Worm (Caenorhabditis elegans) whole organism, L3 larva: ENCODE measurements around the gene F59B10.6.

Experiments
- R02D3.7 ChIP-seq: fragments of 150-350 bp; optimal IDR thresholded peaks from 2 replicates; lab custom pipeline; 2014; ENCODE audit warnings: missing biosample characterization, missing genetic modification characterization
- aly-2 ChIP-seq: fragments of 150-350 bp; optimal IDR thresholded peaks from 2 replicates; lab custom pipeline; 2014; ENCODE audit warnings: missing biosample characterization, missing genetic modification characterization
- ama-1 ChIP-seq: fragments of 150-350 bp; optimal IDR thresholded peaks from 2 replicates; lab custom pipeline; 2018
- fkh-10 ChIP-seq: sonication (generic microtip); optimal IDR thresholded peaks from 2 replicates; lab custom pipeline; 2017; ENCODE audit warnings: missing biosample characterization, missing genetic modification reagents, missing genetic modification characterization
- fos-1 ChIP-seq: fragments of 150-350 bp; optimal IDR thresholded peaks from 2 replicates; lab custom pipeline; 2014; ENCODE audit warnings: missing biosample characterization, missing genetic modification characterization
- nfya-1 ChIP-seq: sonication (generic microtip); optimal IDR thresholded peaks from 2 replicates; lab custom pipeline; 2017; ENCODE audit warnings: missing genetic modification characterization, mild to moderate bottlenecking, missing compliant biosample characterization, antibody characterized with exemption, moderate library complexity; ENCODE audit not compliant: insufficient read depth
- nhr-237 ChIP-seq: fragments of 150-350 bp; optimal IDR thresholded peaks from 2 replicates; lab custom pipeline; 2014; ENCODE audit warnings: missing biosample characterization, missing genetic modification characterization
- nhr-76 ChIP-seq: fragments of 150-350 bp; sonication (generic microtip); optimal IDR thresholded peaks from 5 replicates; lab custom pipeline; 2014; ENCODE audit warnings: missing biosample characterization, missing genetic modification characterization
- nhr-77 ChIP-seq: fragments of 150-350 bp; optimal IDR thresholded peaks from 2 replicates; lab custom pipeline; 2014; ENCODE audit warnings: missing biosample characterization, missing genetic modification characterization
- skn-1 ChIP-seq: fragments of 150-350 bp; optimal IDR thresholded peaks from 2 replicates; lab custom pipeline; 2014; ENCODE audit warnings: missing biosample characterization, missing genetic modification characterization
- snpc-4 ChIP-seq: fragments of 150-350 bp; optimal IDR thresholded peaks from 2 replicates; lab custom pipeline; 2014; ENCODE audit warnings: missing biosample characterization, missing genetic modification characterization
- unc-39 ChIP-seq: sonication (generic microtip); optimal IDR thresholded peaks from 4 replicates; lab custom pipeline; 2017; ENCODE audit warnings: missing biosample characterization, missing genetic modification characterization
- zag-1 ChIP-seq: fragments of 150-350 bp; optimal IDR thresholded peaks from 2 replicates; lab custom pipeline; 2014; ENCODE audit warnings: missing biosample characterization, missing genetic modification characterization

DNA sequence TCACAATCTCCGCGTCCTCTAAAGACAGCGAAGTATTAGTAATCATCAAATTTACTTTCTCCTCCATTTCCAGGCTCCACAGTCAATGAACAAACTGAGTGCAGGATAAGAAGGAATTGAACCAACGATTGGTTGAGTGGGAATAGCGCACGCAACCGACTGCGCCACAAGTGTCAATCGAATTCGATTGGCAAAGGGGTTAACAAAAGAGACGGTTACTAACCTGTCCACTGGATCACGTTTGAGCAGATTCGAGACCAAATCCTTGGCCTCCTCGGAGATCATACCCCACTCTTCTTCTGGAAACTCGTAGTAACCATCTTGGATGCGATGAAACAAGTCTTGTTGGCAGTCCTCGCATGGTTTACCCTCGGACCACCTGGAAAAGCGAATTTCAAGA, 20.9 kb upstream of the F59B10.6 start:
- TF ChIP-seq nhr-76 (no peak), unc-39 (tag; lab: Kevin White, UChicago) (no peak), zag-1 (tag; lab: Kevin White, UChicago) (no peak), R02D3.7 (tag; lab: Kevin White, UChicago) (no peak), nhr-77 (tag; lab: Kevin White, UChicago) (no peak), nfya-1 (tag; lab: Kevin White, UChicago) (no peak), fkh-10 (GFP tag; lab: Kevin White, UChicago) (no peak), aly-2 (no peak), snpc-4 (tag; lab: Kevin White, UChicago) (no peak), nhr-237 (tag; lab: Kevin White, UChicago) (no peak), ama-1 (lab: Kevin White, UChicago) (peak; percentile 38), skn-1 (tag; lab: Kevin White, UChicago) (no peak), fos-1 (no peak)
